Fruit fly (Drosophila melanogaster) whole organism, embryonic: Measurements from ENCODE around the gene Alg7.
A peak's percentile ranks its signal among the peaks of the same experiment; 100 is the strongest.

ENCODE experiments used
- ATbp ChIP-seq: fragments of 200-800 bp; sonication (Bioruptor generic); optimal IDR thresholded peaks from 2 replicates; lab custom pipeline; 2017; ENCODE audit warnings: missing biosample characterization, mild to moderate bottlenecking, missing genetic modification characterization, missing genetic modification reagents
- BtbVII ChIP-seq: fragments of 200-800 bp; sonication (Bioruptor generic); optimal IDR thresholded peaks from 3 replicates; lab custom pipeline; 2017; ENCODE audit warnings: missing biosample characterization, mild to moderate bottlenecking, missing genetic modification characterization
- CG10274 ChIP-seq: fragments of 200-800 bp; sonication (Bioruptor generic); optimal IDR thresholded peaks from 3 replicates; lab custom pipeline; 2017; ENCODE audit warnings: missing biosample characterization, mild to moderate bottlenecking, missing genetic modification characterization
- CG11456 ChIP-seq: fragments of 200-800 bp; sonication (Bioruptor generic); IDR thresholded peaks from 3 replicates; pipeline ENCODE4 v1.3.6; 2022; ENCODE audit warnings: missing biosample characterization, missing genetic modification characterization
- CG12391 ChIP-seq: fragments of 200-800 bp; sonication (Bioruptor generic); optimal IDR thresholded peaks from 3 replicates; lab custom pipeline; 2018; ENCODE audit warnings: missing biosample characterization, mild to moderate bottlenecking, missing genetic modification characterization, moderate library complexity
- CG12942 ChIP-seq: fragments of 200-800 bp; sonication (Bioruptor generic); optimal IDR thresholded peaks from 3 replicates; lab custom pipeline; 2016; ENCODE audit warnings: missing biosample characterization, missing genetic modification characterization
- CG13287 ChIP-seq: fragments of 200-800 bp; sonication (Bioruptor generic); IDR thresholded peaks from 2 replicates; pipeline ENCODE4 v1.3.6; 2022; ENCODE audit warnings: missing biosample characterization, missing genetic modification characterization; ENCODE audit not compliant: partially characterized antibody
- CG15696 ChIP-seq: fragments of 200-800 bp; sonication (Bioruptor generic); optimal IDR thresholded peaks from 2 replicates; lab custom pipeline; 2019; ENCODE audit warnings: missing biosample characterization, mild to moderate bottlenecking, missing genetic modification characterization, moderate library complexity
- CG1602 ChIP-seq: fragments of 200-800 bp; sonication (Bioruptor generic); optimal IDR thresholded peaks from 3 replicates; lab custom pipeline; 2016; ENCODE audit warnings: missing biosample characterization, missing genetic modification characterization
- CG16813 ChIP-seq: fragments of 200-800 bp; sonication (Bioruptor generic); IDR thresholded peaks from 3 replicates; pipeline ENCODE4 v1.3.6; 2022; ENCODE audit warnings: missing biosample characterization, missing genetic modification characterization; ENCODE audit not compliant: partially characterized antibody
- CG18619 ChIP-seq: fragments of 200-800 bp; sonication (Bioruptor generic); optimal IDR thresholded peaks from 3 replicates; lab custom pipeline; 2017; ENCODE audit warnings: missing biosample characterization, mild to moderate bottlenecking, missing genetic modification characterization
- CG18764 ChIP-seq: fragments of 200-800 bp; sonication (Bioruptor generic); optimal IDR thresholded peaks from 3 replicates; lab custom pipeline; 2016; ENCODE audit warnings: missing biosample characterization, missing genetic modification characterization
- CG2129 ChIP-seq: fragments of 200-800 bp; sonication (Bioruptor generic); IDR thresholded peaks from 2 replicates; pipeline ENCODE4 v1.3.6; 2022; ENCODE audit warnings: missing biosample characterization, missing genetic modification characterization; ENCODE audit not compliant: partially characterized antibody
- CG31441 ChIP-seq: fragments of 200-800 bp; sonication (Bioruptor generic); IDR thresholded peaks from 2 replicates; pipeline ENCODE4 v1.3.6; 2022; ENCODE audit warnings: missing biosample characterization, missing genetic modification characterization
- CG3281 ChIP-seq: fragments of 200-800 bp; sonication (Bioruptor generic); optimal IDR thresholded peaks from 3 replicates; lab custom pipeline; 2017; ENCODE audit warnings: missing biosample characterization, mild to moderate bottlenecking, missing genetic modification characterization
- CG6175 ChIP-seq: fragments of 200-800 bp; sonication (Bioruptor generic); IDR thresholded peaks from 3 replicates; pipeline ENCODE4 v1.3.6; 2022; ENCODE audit warnings: missing biosample characterization, missing genetic modification characterization
- CG9727 ChIP-seq: fragments of 200-800 bp; sonication (Bioruptor generic); optimal IDR thresholded peaks from 3 replicates; lab custom pipeline; 2017; ENCODE audit warnings: missing biosample characterization, mild to moderate bottlenecking, missing genetic modification characterization
- Chrac-16 ChIP-seq: fragments of 200-800 bp; sonication (Bioruptor generic); optimal IDR thresholded peaks from 3 replicates; lab custom pipeline; 2016; ENCODE audit warnings: missing biosample characterization, missing genetic modification characterization
- CoRest ChIP-seq: fragments of 200-800 bp; sonication (Bioruptor generic); optimal IDR thresholded peaks from 3 replicates; lab custom pipeline; 2018; ENCODE audit warnings: missing biosample characterization, mild to moderate bottlenecking, missing genetic modification characterization, moderate library complexity
- ERR ChIP-seq: fragments of 200-800 bp; sonication (Bioruptor generic); optimal IDR thresholded peaks from 2 replicates; lab custom pipeline; 2016; ENCODE audit warnings: missing biosample characterization, missing genetic modification characterization
- Eip74EF ChIP-seq, 2 experiments: fragments of 200-800 bp in 1 of 2; fragments of >200 bp in 1 of 2; sonication (Bioruptor generic) in 1 of 2; optimal IDR thresholded peaks; 2 replicates each; lab custom pipeline; 2017 to 2019; ENCODE audit warnings: missing biosample characterization in 2 of 2, missing genetic modification characterization in 2 of 2, mild to moderate bottlenecking in 1 of 2, moderate library complexity in 1 of 2
- Fer1 ChIP-seq: fragments of 200-800 bp; sonication (Bioruptor generic); optimal IDR thresholded peaks from 2 replicates; lab custom pipeline; 2017; ENCODE audit warnings: missing biosample characterization, mild to moderate bottlenecking, missing genetic modification characterization
- MBD-R2 ChIP-seq: fragments of 200-800 bp; sonication (Bioruptor generic); IDR thresholded peaks from 2 replicates; pipeline ENCODE4 v1.3.6; 2022; ENCODE audit warnings: missing biosample characterization, missing genetic modification characterization
- Max ChIP-seq: fragments of 200-800 bp; sonication (Bioruptor generic); optimal IDR thresholded peaks from 2 replicates; lab custom pipeline; 2016; ENCODE audit warnings: missing biosample characterization, mild to moderate bottlenecking, missing genetic modification characterization
- Opbp ChIP-seq: fragments of 200-800 bp; sonication (Bioruptor generic); IDR thresholded peaks from 3 replicates; pipeline ENCODE4 v1.3.6; 2022; ENCODE audit warnings: missing biosample characterization, missing genetic modification characterization; ENCODE audit not compliant: partially characterized antibody
- Rfx ChIP-seq: fragments of 200-800 bp; sonication (Bioruptor generic); IDR thresholded peaks from 2 replicates; pipeline ENCODE4 v1.3.6; 2022; ENCODE audit warnings: missing biosample characterization, missing genetic modification characterization
- Spps ChIP-seq: fragments of 200-800 bp; sonication (Bioruptor generic); optimal IDR thresholded peaks from 2 replicates; lab custom pipeline; 2018; ENCODE audit warnings: missing biosample characterization, mild to moderate bottlenecking, missing genetic modification characterization
- Sry-β ChIP-seq: fragments of 200-800 bp; sonication (Bioruptor generic); optimal IDR thresholded peaks from 2 replicates; lab custom pipeline; 2018; ENCODE audit warnings: missing biosample characterization, mild to moderate bottlenecking, missing genetic modification characterization, moderate library complexity
- Usf ChIP-seq: fragments of 200-800 bp; sonication (Bioruptor generic); optimal IDR thresholded peaks from 2 replicates; lab custom pipeline; 2017; ENCODE audit warnings: missing genotype, missing biosample characterization, missing genetic modification characterization
- Xrp1 ChIP-seq: fragments of 200-800 bp; sonication (Bioruptor generic); IDR thresholded peaks from 2 replicates; pipeline ENCODE4 v1.3.6; 2022; ENCODE audit warnings: missing biosample characterization, missing genetic modification characterization
- aop ChIP-seq: fragments of 200-800 bp; sonication (Bioruptor generic); IDR thresholded peaks from 2 replicates; pipeline ENCODE4 v1.3.6; 2022; ENCODE audit warnings: missing biosample characterization, missing genetic modification characterization
- bcd ChIP-seq: fragments of 200-800 bp; sonication (Bioruptor generic); optimal IDR thresholded peaks from 2 replicates; lab custom pipeline; 2017; ENCODE audit warnings: missing biosample characterization, mild to moderate bottlenecking, missing genetic modification characterization
- bsh ChIP-seq, 2 experiments: fragments of 200-800 bp; sonication (Bioruptor generic); optimal IDR thresholded peaks; 2 replicates each; lab custom pipeline; 2017 to 2018; ENCODE audit warnings: mild to moderate bottlenecking in 2 of 2, missing biosample characterization in 2 of 2, missing genetic modification characterization in 2 of 2, moderate library complexity in 1 of 2
- ci ChIP-seq: fragments of 200-800 bp; sonication (Bioruptor generic); IDR thresholded peaks from 3 replicates; pipeline ENCODE4 v1.3.6; 2022; ENCODE audit warnings: missing biosample characterization, missing genetic modification characterization
- crp ChIP-seq, 2 experiments: fragments of 200-800 bp; sonication (Bioruptor generic); optimal IDR thresholded peaks; 2 replicates in 1 of 2; 3 replicates in 1 of 2; lab custom pipeline; 2017; ENCODE audit warnings: missing biosample characterization in 2 of 2, missing genetic modification characterization in 2 of 2, mild to moderate bottlenecking in 1 of 2, moderate library complexity in 1 of 2
- dmrt99B ChIP-seq: fragments of 200-800 bp; sonication (Bioruptor generic); optimal IDR thresholded peaks from 2 replicates; lab custom pipeline; 2018; ENCODE audit warnings: missing biosample characterization, mild to moderate bottlenecking, missing genetic modification characterization, moderate library complexity
- emc ChIP-seq: fragments of 200-800 bp; sonication (Bioruptor generic); optimal IDR thresholded peaks from 2 replicates; lab custom pipeline; 2016; ENCODE audit warnings: missing biosample characterization, missing genetic modification characterization
- gfzf ChIP-seq: fragments of 200-800 bp; sonication (Bioruptor generic); optimal IDR thresholded peaks from 2 replicates; lab custom pipeline; 2016; ENCODE audit warnings: missing biosample characterization, mild to moderate bottlenecking, missing genetic modification characterization, moderate library complexity
- gt ChIP-seq: fragments of 200-800 bp; sonication (Bioruptor generic); IDR thresholded peaks from 2 replicates; pipeline ENCODE4 v1.3.6; 2022; ENCODE audit warnings: missing biosample characterization, missing genetic modification characterization
- jigr1 ChIP-seq: fragments of 200-800 bp; sonication (Bioruptor generic); IDR thresholded peaks from 3 replicates; pipeline ENCODE4 v1.3.6; 2022; ENCODE audit warnings: missing biosample characterization, missing genetic modification characterization
- ken ChIP-seq: fragments of 200-800 bp; sonication (Bioruptor generic); IDR thresholded peaks from 3 replicates; pipeline ENCODE4 v1.3.6; 2022; ENCODE audit warnings: missing biosample characterization, missing genetic modification characterization
- lab ChIP-seq: fragments of 200-800 bp; sonication (Bioruptor generic); optimal IDR thresholded peaks from 3 replicates; lab custom pipeline; 2017; ENCODE audit warnings: missing biosample characterization, missing genetic modification characterization, mild to moderate bottlenecking, moderate library complexity, missing genetic modification reagents
- lmd ChIP-seq: fragments of 200-800 bp; sonication (Bioruptor generic); IDR thresholded peaks from 2 replicates; pipeline ENCODE4 v1.3.6; 2022; ENCODE audit warnings: missing biosample characterization, missing genetic modification characterization
- lov ChIP-seq, 2 experiments: fragments of 200-800 bp in 1 of 2; fragments of >200 bp in 1 of 2; sonication (Bioruptor generic) in 1 of 2; IDR thresholded peaks in 1 of 2; optimal IDR thresholded peaks in 1 of 2; 2 replicates in 1 of 2; 3 replicates in 1 of 2; pipeline versions ENCODE4 v1.3.6 to Lab custom; 2017 to 2022; ENCODE audit warnings: missing biosample characterization in 1 of 2, missing genetic modification characterization in 1 of 2
- tll ChIP-seq, 2 experiments: fragments of 200-800 bp in 1 of 2; fragments of >200 bp in 1 of 2; sonication (Bioruptor generic) in 1 of 2; optimal IDR thresholded peaks; 2 replicates each; lab custom pipeline; 2017 to 2019; ENCODE audit warnings: missing biosample characterization in 2 of 2, missing genetic modification characterization in 2 of 2, mild to moderate bottlenecking in 1 of 2, moderate library complexity in 1 of 2
- zfh2 ChIP-seq: fragments of 200-800 bp; sonication (Bioruptor generic); optimal IDR thresholded peaks from 2 replicates; lab custom pipeline; 2016; ENCODE audit warnings: missing biosample characterization, missing genetic modification characterization

The Alg7 gene

DNA sequence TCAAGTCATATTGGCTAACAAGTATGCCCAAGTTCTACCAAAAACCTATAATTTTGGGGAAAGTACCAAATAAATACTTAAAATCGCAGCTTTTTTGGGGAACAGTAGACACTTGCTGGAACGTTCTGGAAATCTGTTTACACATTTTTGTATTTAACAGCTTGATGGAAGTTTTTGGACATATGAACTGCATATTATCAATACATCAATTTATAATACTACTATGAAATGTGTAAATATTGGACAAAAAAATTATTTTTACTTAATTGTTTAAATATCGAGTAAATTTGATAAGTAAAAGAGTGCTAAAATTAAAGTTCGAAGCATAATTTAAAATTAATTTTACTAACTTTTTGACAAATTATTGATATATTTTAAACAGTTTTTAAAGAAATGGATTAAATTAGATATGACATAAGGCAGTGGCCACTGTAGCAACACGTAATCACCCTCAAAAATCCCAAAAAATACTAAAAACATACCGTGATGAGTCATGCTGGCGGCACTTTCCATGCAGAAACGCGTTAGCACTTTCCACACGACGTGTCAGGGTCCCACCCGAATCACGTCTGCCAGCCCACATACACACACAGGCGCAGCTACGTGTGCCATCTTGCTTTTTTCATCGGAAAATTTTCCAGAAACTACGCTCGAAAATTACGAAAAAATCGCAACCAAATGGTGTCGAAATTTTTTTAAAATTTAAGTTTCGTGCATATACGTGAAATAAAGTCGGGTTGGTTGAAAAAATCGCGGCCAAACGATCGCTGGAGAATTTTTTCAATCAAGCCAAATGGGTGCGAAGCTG lies 13.8 kb upstream of the Alg7 start, which contains the start of gene Sirt1 (continued):
- TF ChIP-seq lov (optimal IDR thresholded peaks at IDR 0.05; lab: Kevin White, UChicago) (no peak), lov (GFP tag; IDR thresholded peaks at IDR 0.05; lab: Robert Waterston, UW) (0 out of 3 replicates have a peak, but pooled peaks have one; percentile 29), crp (GFP tag; optimal IDR thresholded peaks at IDR 0.05; lab: Kevin White, UChicago) (peak in 1 of 2 experiments; percentile 49), Opbp (GFP tag; lab: Robert Waterston, UW) (peak; percentile 43; the same call in 1 of the 3 replicates), Fer1 (GFP tag; lab: Kevin White, UChicago) (peak; percentile 65), Eip74EF (GFP tag; optimal IDR thresholded peaks at IDR 0.05; lab: Kevin White, UChicago) (peak in 1 of 2 experiments; percentile 67), CG9727 (peak; percentile 93), CG18619 (GFP tag; lab: Kevin White, UChicago) (peak; percentile 89), lab (GFP tag; lab: Kevin White, UChicago) (peak; percentile 76), Rfx (GFP tag; lab: Robert Waterston, UW) (peak; percentile 74), CG16813 (GFP tag; lab: Robert Waterston, UW) (0 out of 3 replicates have a peak, but pooled peaks have one; percentile 20), Sry-β (GFP tag; lab: Kevin White, UChicago) (peak; percentile 0), CG6175 (GFP tag; lab: Robert Waterston, UW) (0 out of 3 replicates have a peak, but pooled peaks have one; percentile 36), Max (peak; percentile 49), CG1602 (GFP tag; lab: Kevin White, UChicago) (peak; percentile 91), Chrac-16 (GFP tag; lab: Kevin White, UChicago) (peak; percentile 90), bsh (GFP tag; optimal IDR thresholded peaks at IDR 0.05; lab: Kevin White, UChicago) (peak in 1 of 2 experiments; percentile 78), gt (GFP tag; lab: Robert Waterston, UW) (0 out of 2 replicates have a peak, but pooled peaks have one; percentile 27), zfh2 (peak; percentile 43), Spps (tag; lab: Kevin White, UChicago) (peak; percentile 58), ken (peak; percentile 64; the same call in 1 of the 3 replicates), ERR (GFP tag; lab: Kevin White, UChicago) (no peak), CG15696 (peak; percentile 89), ATbp (GFP tag; lab: Kevin White, UChicago) (peak; percentile 62), CG10274 (peak; percentile 43), CoRest (tag; lab: Kevin White, UChicago) (peak; percentile 98), aop (GFP tag; lab: Robert Waterston, UW) (no peak), tll (GFP tag; optimal IDR thresholded peaks at IDR 0.05; lab: Kevin White, UChicago) (no peak), CG12942 (GFP tag; lab: Kevin White, UChicago) (peak; percentile 83), Usf (GFP tag; lab: Kevin White, UChicago) (peak; percentile 88), jigr1 (GFP tag; lab: Robert Waterston, UW) (peak; percentile 70; the same call in 1 of the 3 replicates), BtbVII (GFP tag; lab: Kevin White, UChicago) (peak; percentile 53), ci (GFP tag; lab: Robert Waterston, UW) (peak; percentile 48; the same call in 1 of the 3 replicates), CG12391 (tag; lab: Kevin White, UChicago) (peak; percentile 92), CG3281 (peak; percentile 89), CG18764 (peak; percentile 77), lmd (peak; percentile 90), emc (GFP tag; lab: Kevin White, UChicago) (no peak), MBD-R2 (GFP tag; lab: Robert Waterston, UW) (no peak), CG2129 (GFP tag; lab: Robert Waterston, UW) (no peak), gfzf (peak; percentile 82), Xrp1 (GFP tag; lab: Robert Waterston, UW) (peak; percentile 80), bcd (GFP tag; lab: Kevin White, UChicago) (peak; percentile 91), CG11456 (GFP tag; lab: Robert Waterston, UW) (peak; percentile 67; the same call in 2 of the 3 replicates), dmrt99B (no peak), CG13287 (no peak), CG31441 (GFP tag; lab: Robert Waterston, UW) (peak; percentile 92)
